Worm (Caenorhabditis elegans): ENCODE data around the gene T20B12.7.

The T20B12.7 gene

DNA sequence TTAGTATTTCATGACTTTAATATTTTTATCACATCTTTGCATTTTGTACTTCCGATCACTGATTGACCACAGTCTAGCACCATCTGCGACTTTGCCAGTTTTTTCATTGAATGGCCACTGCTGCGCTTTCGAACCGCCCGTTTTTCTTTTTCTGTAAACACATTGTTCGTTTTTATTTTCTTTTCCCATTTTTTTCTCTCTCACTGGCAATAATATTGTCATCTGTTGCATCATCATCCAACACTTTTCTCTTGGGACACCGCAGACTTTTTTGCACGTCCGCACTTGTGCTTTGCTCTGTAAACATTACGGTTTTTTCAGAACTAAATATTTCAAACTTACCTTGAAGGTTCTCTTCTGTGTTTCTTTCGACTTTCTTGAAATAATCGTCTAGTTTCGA, 20.2 kb downstream of the T20B12.7 start:
- TF ChIP-seq ztf-29 (GFP tag; IDR thresholded peaks at IDR 0.05) (no peak), T22C8.4 (GFP tag; IDR thresholded peaks at IDR 0.05) (no peak), ztf-23 (GFP tag; IDR thresholded peaks at IDR 0.05) (no peak), cog-1 (tag; optimal IDR thresholded peaks at IDR 0.05) (no peak), klf-2 (GFP tag; conservative IDR thresholded peaks at IDR 0.05) (no peak), ref-1 (GFP tag; conservative IDR thresholded peaks at IDR 0.05) (no peak), flt-1 (GFP tag; IDR thresholded peaks at IDR 0.05) (no peak), med-1 (GFP tag; optimal IDR thresholded peaks at IDR 0.05; ENCODE audit: insufficient read depth) (no peak), tab-1 (GFP tag; IDR thresholded peaks at IDR 0.05) (no peak)

DNA sequence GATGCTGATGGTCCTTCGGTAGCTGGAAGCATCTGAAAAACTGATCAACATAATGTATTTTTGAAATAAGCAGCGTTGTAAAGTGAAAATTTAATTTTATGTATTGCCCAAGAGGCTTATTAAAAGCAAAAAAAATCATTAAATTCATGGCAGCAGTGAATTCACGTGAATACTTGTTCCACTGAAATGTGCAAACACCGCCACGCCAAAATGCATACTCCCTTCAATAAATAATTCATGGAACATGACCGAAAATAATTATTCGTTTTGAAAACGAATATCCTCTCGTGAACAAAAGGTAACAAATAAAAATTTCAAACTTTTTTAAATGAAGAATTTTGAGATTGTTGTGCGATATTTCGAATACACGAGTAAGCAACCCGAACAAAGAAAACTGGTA, 21.5 kb downstream of the T20B12.7 start, which contains the start of gene F08F8.10:
Gene F08F8.10, minus strand, starts transcription at position 38 of the 400 bp plus-strand sequence.
- TF ChIP-seq ztf-23 (GFP tag; IDR thresholded peaks at IDR 0.05) (peak; percentile 17; the same call in 1 of the 2 replicates), cog-1 (tag; optimal IDR thresholded peaks at IDR 0.05) (peak; percentile 19), ref-1 (GFP tag; conservative IDR thresholded peaks at IDR 0.05) (no peak), med-1 (GFP tag; optimal IDR thresholded peaks at IDR 0.05; ENCODE audit: insufficient read depth) (no peak)

ce11 chrIII:7353871-7354270, 25.0 kb downstream of the T20B12.7 start, which contains the start of gene F08F8.9:
Gene F08F8.9, minus strand, starts transcription at chrIII:7353971.
- TF ChIP-seq med-1 (GFP tag; optimal IDR thresholded peaks at IDR 0.05; ENCODE audit: insufficient read depth) (no peak), cog-1 (tag; optimal IDR thresholded peaks at IDR 0.05) (no peak), T22C8.4 (GFP tag; IDR thresholded peaks at IDR 0.05) (no peak)

- no peak for TF ChIP-seq klf-2 (GFP tag; conservative IDR thresholded peaks at IDR 0.05)
- no peak for TF ChIP-seq ref-1 (GFP tag; conservative IDR thresholded peaks at IDR 0.05)
- no peak for TF ChIP-seq T22C8.4 (GFP tag; IDR thresholded peaks at IDR 0.05)
- TF ChIP-seq ztf-23 (GFP tag; IDR thresholded peaks at IDR 0.05) = no peak
- no peak for TF ChIP-seq ztf-29 (GFP tag; IDR thresholded peaks at IDR 0.05)
- no peak for TF ChIP-seq tab-1 (GFP tag; IDR thresholded peaks at IDR 0.05)
- no peak for TF ChIP-seq med-1 (GFP tag; optimal IDR thresholded peaks at IDR 0.05; ENCODE audit: insufficient read depth)
- TF ChIP-seq cog-1 (tag; optimal IDR thresholded peaks at IDR 0.05) = no peak
Measured at ce11 chrIII:7349075-7349474, 29.8 kb downstream of the T20B12.7 start, which contains the start of gene gos-28. Gene gos-28, minus strand, starts transcription at chrIII:7349175.

DNA sequence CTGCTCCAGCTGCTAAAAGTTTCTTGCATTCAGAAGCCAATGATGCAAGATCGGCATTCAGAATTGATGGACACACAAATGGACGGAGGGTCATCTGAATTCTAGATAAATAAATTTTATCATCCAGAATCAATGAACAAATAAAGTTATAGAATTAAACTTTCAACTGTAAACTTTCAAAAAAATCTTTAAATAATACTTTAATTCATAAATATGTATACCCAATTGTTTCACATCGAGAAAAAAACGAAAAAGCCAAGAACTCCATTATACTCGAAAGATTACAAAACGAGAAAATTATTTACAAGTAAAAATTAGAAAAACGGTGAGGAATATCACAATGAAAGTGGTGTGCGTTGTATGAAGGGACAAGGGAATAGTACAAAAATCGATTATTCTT, 31.8 kb downstream of the T20B12.7 start, which contains the start of gene F08F8.7:
Gene F08F8.7, minus strand, starts transcription at position 101 of the 400 bp plus-strand sequence.
- TF ChIP-seq T22C8.4 (GFP tag; IDR thresholded peaks at IDR 0.05) = no peak
- TF ChIP-seq ztf-29 (GFP tag; IDR thresholded peaks at IDR 0.05) = no peak
- TF ChIP-seq ztf-23 (GFP tag; IDR thresholded peaks at IDR 0.05) = no peak
- no peak for TF ChIP-seq tab-1 (GFP tag; IDR thresholded peaks at IDR 0.05)
- no peak for TF ChIP-seq cog-1 (tag; optimal IDR thresholded peaks at IDR 0.05)
- no peak for TF ChIP-seq flt-1 (GFP tag; IDR thresholded peaks at IDR 0.05)
- no peak for TF ChIP-seq med-1 (GFP tag; optimal IDR thresholded peaks at IDR 0.05; ENCODE audit: insufficient read depth)
- no peak for TF ChIP-seq klf-2 (GFP tag; conservative IDR thresholded peaks at IDR 0.05)
- TF ChIP-seq ref-1 (GFP tag; conservative IDR thresholded peaks at IDR 0.05) = no peak

DNA sequence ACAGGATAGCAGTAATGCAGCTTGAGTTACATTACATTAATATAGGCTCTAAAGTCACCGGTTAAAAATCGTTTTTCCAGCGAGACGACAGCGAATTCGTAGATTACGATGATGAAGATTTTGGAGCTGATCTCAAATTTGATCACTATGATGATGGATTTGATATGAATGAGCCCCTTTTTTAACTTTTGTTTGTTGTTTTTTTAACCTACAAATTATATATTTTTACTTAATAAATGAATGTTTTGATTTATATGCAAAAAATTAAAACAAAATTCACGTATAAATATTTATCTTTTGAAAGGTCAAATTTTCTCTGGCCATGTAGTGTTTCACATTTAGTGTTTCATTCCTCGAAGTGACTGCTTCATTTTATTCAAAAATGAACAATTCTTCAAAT, 35.5 kb downstream of the T20B12.7 start, which contains the start of gene F08F8.6:
Gene F08F8.6, plus strand, starts transcription at position 301 of the 400 bp plus-strand sequence.
- no peak for TF ChIP-seq tab-1 (GFP tag; IDR thresholded peaks at IDR 0.05)
- TF ChIP-seq ztf-23 (GFP tag; IDR thresholded peaks at IDR 0.05) = no peak
- TF ChIP-seq T22C8.4 (GFP tag; IDR thresholded peaks at IDR 0.05) = no peak
- no peak for TF ChIP-seq ref-1 (GFP tag; conservative IDR thresholded peaks at IDR 0.05)
- no peak for TF ChIP-seq ztf-29 (GFP tag; IDR thresholded peaks at IDR 0.05)
- no peak for TF ChIP-seq flt-1 (GFP tag; IDR thresholded peaks at IDR 0.05)
- no peak for TF ChIP-seq klf-2 (GFP tag; conservative IDR thresholded peaks at IDR 0.05)
- TF ChIP-seq cog-1 (tag; optimal IDR thresholded peaks at IDR 0.05) = no peak
- TF ChIP-seq med-1 (GFP tag; optimal IDR thresholded peaks at IDR 0.05; ENCODE audit: insufficient read depth) = no peak

DNA sequence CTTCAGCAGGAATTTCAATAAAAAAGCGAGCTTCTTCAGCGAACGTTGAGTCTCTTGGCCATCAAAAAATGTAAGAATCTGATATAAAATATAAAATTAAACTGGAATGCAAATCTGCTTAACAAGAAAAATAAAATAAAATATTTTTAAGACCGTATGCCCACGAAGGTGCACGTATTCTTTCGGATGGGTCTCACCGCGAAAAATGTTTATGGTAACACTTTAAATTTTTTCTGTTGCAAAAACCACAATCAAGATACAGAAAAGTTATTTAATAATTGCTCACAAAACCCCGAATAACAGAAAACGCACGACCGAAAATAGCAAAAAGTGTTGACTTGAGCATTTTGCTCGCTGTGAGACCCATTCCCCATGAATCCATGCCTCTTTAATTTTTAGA, 39.7 kb downstream of the T20B12.7 start:
- TF ChIP-seq ztf-23 (GFP tag; IDR thresholded peaks at IDR 0.05) = no peak
- TF ChIP-seq flt-1 (GFP tag; IDR thresholded peaks at IDR 0.05) = no peak
- no peak for TF ChIP-seq klf-2 (GFP tag; conservative IDR thresholded peaks at IDR 0.05)
- no peak for TF ChIP-seq med-1 (GFP tag; optimal IDR thresholded peaks at IDR 0.05; ENCODE audit: insufficient read depth)

DNA sequence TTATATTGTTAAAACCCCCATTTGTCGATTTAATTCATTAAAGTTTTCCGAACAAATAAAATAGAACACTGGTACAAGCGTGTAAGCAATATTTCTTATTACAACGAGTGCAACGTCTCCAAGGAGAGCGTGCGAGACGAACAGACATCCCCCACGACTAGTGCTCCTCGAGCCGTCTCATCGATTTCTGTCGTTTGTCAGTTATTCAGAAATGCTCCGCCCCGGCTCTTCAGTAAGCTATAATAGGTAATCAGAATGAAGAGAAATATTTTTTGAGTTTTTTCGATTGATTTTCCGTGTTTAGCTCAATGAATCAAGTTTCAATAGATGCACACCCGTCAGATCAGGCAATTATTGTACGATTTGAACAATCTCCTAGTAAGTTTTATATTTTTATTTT, 40.2 kb downstream of the T20B12.7 start, which contains the start of gene kap-1:
Gene kap-1, plus strand, starts transcription at position 143 of the 400 bp plus-strand sequence.
- TF ChIP-seq ztf-23 (GFP tag; IDR thresholded peaks at IDR 0.05) (no peak), cog-1 (tag; optimal IDR thresholded peaks at IDR 0.05) (no peak), flt-1 (GFP tag; IDR thresholded peaks at IDR 0.05) (no peak), ref-1 (GFP tag; conservative IDR thresholded peaks at IDR 0.05) (no peak), ztf-29 (GFP tag; IDR thresholded peaks at IDR 0.05) (no peak), T22C8.4 (GFP tag; IDR thresholded peaks at IDR 0.05) (no peak), tab-1 (GFP tag; IDR thresholded peaks at IDR 0.05) (no peak), med-1 (GFP tag; optimal IDR thresholded peaks at IDR 0.05; ENCODE audit: insufficient read depth) (no peak), klf-2 (GFP tag; conservative IDR thresholded peaks at IDR 0.05) (no peak)

- TF ChIP-seq ztf-23 (GFP tag; IDR thresholded peaks at IDR 0.05) = no peak
- no peak for TF ChIP-seq ref-1 (GFP tag; conservative IDR thresholded peaks at IDR 0.05)
- TF ChIP-seq T22C8.4 (GFP tag; IDR thresholded peaks at IDR 0.05) = no peak
- TF ChIP-seq ztf-29 (GFP tag; IDR thresholded peaks at IDR 0.05) = no peak
- no peak for TF ChIP-seq flt-1 (GFP tag; IDR thresholded peaks at IDR 0.05)
- no peak for TF ChIP-seq klf-2 (GFP tag; conservative IDR thresholded peaks at IDR 0.05)
- TF ChIP-seq cog-1 (tag; optimal IDR thresholded peaks at IDR 0.05) = no peak
- TF ChIP-seq tab-1 (GFP tag; IDR thresholded peaks at IDR 0.05) = no peak
- TF ChIP-seq med-1 (GFP tag; optimal IDR thresholded peaks at IDR 0.05; ENCODE audit: insufficient read depth) = no peak
Measured at ce11 chrIII:7338009-7338408, 40.8 kb downstream of the T20B12.7 start.

- TF ChIP-seq klf-2 (GFP tag; conservative IDR thresholded peaks at IDR 0.05) = no peak
- TF ChIP-seq flt-1 (GFP tag; IDR thresholded peaks at IDR 0.05) = peak; percentile 63
Measured at ce11 chrIII:7336214-7336613, 42.6 kb downstream of the T20B12.7 start, which contains the start of gene gsp-2. Gene gsp-2, plus strand, starts transcription at chrIII:7336587.
